Fruit fly (Drosophila melanogaster) whole organism, embryonic: ENCODE measurements around the gene MED28.

Experiments used
- C15 ChIP-seq: fragments of 200-800 bp; sonication (Bioruptor generic); IDR thresholded peaks from 3 replicates; pipeline ENCODE4 v1.3.6; 2022; ENCODE audit warnings: missing biosample characterization, missing genetic modification characterization
- CG10274 ChIP-seq: fragments of 200-800 bp; sonication (Bioruptor generic); optimal IDR thresholded peaks from 3 replicates; lab custom pipeline; 2017; ENCODE audit warnings: missing biosample characterization, mild to moderate bottlenecking, missing genetic modification characterization
- CG10979 ChIP-seq: fragments of 200-800 bp; sonication (Bioruptor generic); optimal IDR thresholded peaks from 2 replicates; lab custom pipeline; 2018; ENCODE audit warnings: missing biosample characterization, mild to moderate bottlenecking, missing genetic modification characterization, moderate library complexity
- CG15011 ChIP-seq: fragments of 200-800 bp; sonication (Bioruptor generic); optimal IDR thresholded peaks from 3 replicates; lab custom pipeline; 2018; ENCODE audit warnings: missing biosample characterization, mild to moderate bottlenecking, missing genetic modification characterization
- CG16813 ChIP-seq: fragments of 200-800 bp; sonication (Bioruptor generic); IDR thresholded peaks from 3 replicates; pipeline ENCODE4 v1.3.6; 2022; ENCODE audit warnings: missing biosample characterization, missing genetic modification characterization; ENCODE audit not compliant: partially characterized antibody
- CG17361 ChIP-seq: fragments of 200-800 bp; sonication (Bioruptor generic); IDR thresholded peaks from 3 replicates; pipeline ENCODE4 v1.3.6; 2022; ENCODE audit warnings: missing biosample characterization, missing genetic modification characterization
- CG1792 ChIP-seq: fragments of 200-800 bp; sonication (Bioruptor generic); optimal IDR thresholded peaks from 2 replicates; lab custom pipeline; 2016; ENCODE audit warnings: missing biosample characterization, missing genetic modification characterization
- CG18599 ChIP-seq: fragments of 200-800 bp; sonication (Bioruptor generic); optimal IDR thresholded peaks from 3 replicates; lab custom pipeline; 2017; ENCODE audit warnings: missing biosample characterization, missing genetic modification characterization, mild to moderate bottlenecking, moderate library complexity, missing genetic modification reagents
- CG31441 ChIP-seq: fragments of 200-800 bp; sonication (Bioruptor generic); IDR thresholded peaks from 2 replicates; pipeline ENCODE4 v1.3.6; 2022; ENCODE audit warnings: missing biosample characterization, missing genetic modification characterization
- CG32532 ChIP-seq: fragments of 200-800 bp; sonication (Bioruptor generic); IDR thresholded peaks from 2 replicates; pipeline ENCODE4 v1.3.6; 2022; ENCODE audit warnings: missing biosample characterization, missing genetic modification characterization
- CG4854 ChIP-seq: fragments of 200-800 bp; sonication (Bioruptor generic); optimal IDR thresholded peaks from 2 replicates; lab custom pipeline; 2016; ENCODE audit warnings: missing biosample characterization, missing genetic modification characterization, inconsistent platforms
- CG6272 ChIP-seq: fragments of 200-800 bp; sonication (Bioruptor generic); IDR thresholded peaks from 2 replicates; pipeline ENCODE4 v1.3.6; 2022; ENCODE audit warnings: missing biosample characterization, missing genetic modification characterization
- CG7786 ChIP-seq: fragments of 200-800 bp; sonication (Bioruptor generic); optimal IDR thresholded peaks from 2 replicates; lab custom pipeline; 2016; ENCODE audit warnings: missing biosample characterization, missing genetic modification characterization
- CG9797 ChIP-seq: fragments of 200-800 bp; sonication (Bioruptor generic); optimal IDR thresholded peaks from 3 replicates; lab custom pipeline; 2018; ENCODE audit warnings: missing biosample characterization, mild to moderate bottlenecking, missing genetic modification characterization
- Chrac-16 ChIP-seq: fragments of 200-800 bp; sonication (Bioruptor generic); optimal IDR thresholded peaks from 3 replicates; lab custom pipeline; 2016; ENCODE audit warnings: missing biosample characterization, missing genetic modification characterization
- D19B ChIP-seq: fragments of 200-800 bp; sonication (Bioruptor generic); optimal IDR thresholded peaks from 2 replicates; lab custom pipeline; 2017; ENCODE audit warnings: missing biosample characterization, mild to moderate bottlenecking, missing genetic modification characterization
- Dfd ChIP-seq, 2 experiments: fragments of >200 bp; optimal IDR thresholded peaks; 2 replicates each; lab custom pipeline; 2017; ENCODE audit warnings: missing biosample characterization in 2 of 2, missing genetic modification characterization in 2 of 2
- Dll ChIP-seq: fragments of 200-800 bp; sonication (Bioruptor generic); IDR thresholded peaks from 4 replicates; pipeline ENCODE4 v1.3.6; 2022; ENCODE audit warnings: missing biosample characterization, missing genetic modification characterization; ENCODE audit not compliant: partially characterized antibody
- Fer1 ChIP-seq: fragments of 200-800 bp; sonication (Bioruptor generic); optimal IDR thresholded peaks from 2 replicates; lab custom pipeline; 2017; ENCODE audit warnings: missing biosample characterization, mild to moderate bottlenecking, missing genetic modification characterization
- H2.0 ChIP-seq: fragments of 200-800 bp; sonication (Bioruptor generic); IDR thresholded peaks from 2 replicates; pipeline ENCODE4 v1.3.6; 2022; ENCODE audit warnings: missing biosample characterization, missing genetic modification characterization
- HHEX ChIP-seq: fragments of 200-800 bp; sonication (Bioruptor generic); optimal IDR thresholded peaks from 3 replicates; lab custom pipeline; 2017; ENCODE audit warnings: missing biosample characterization, mild to moderate bottlenecking, missing genetic modification characterization, missing genetic modification reagents
- Hr51 ChIP-seq, 2 experiments: fragments of 200-800 bp; sonication (Bioruptor generic); optimal IDR thresholded peaks; 2 replicates in 1 of 2; 3 replicates in 1 of 2; lab custom pipeline; 2016 to 2018; ENCODE audit warnings: missing biosample characterization in 2 of 2, missing genetic modification characterization in 2 of 2, mild to moderate bottlenecking in 1 of 2, moderate library complexity in 1 of 2
- Med ChIP-seq: fragments of 200-800 bp; sonication (Bioruptor generic); peaks from one replicate; lab custom pipeline; 2016; ENCODE audit warnings: missing biosample characterization, missing genetic modification characterization, mild to moderate bottlenecking, inconsistent platforms, moderate library complexity
- Mes4 ChIP-seq: fragments of 200-800 bp; sonication (Bioruptor generic); optimal IDR thresholded peaks from 2 replicates; lab custom pipeline; 2016; ENCODE audit warnings: missing biosample characterization, missing genetic modification characterization
- NC2α ChIP-seq: fragments of 200-800 bp; sonication (Bioruptor generic); optimal IDR thresholded peaks from 2 replicates; lab custom pipeline; 2016; ENCODE audit warnings: missing biosample characterization, missing genetic modification characterization
- NfI ChIP-seq: fragments of 200-800 bp; sonication (Bioruptor generic); optimal IDR thresholded peaks from 3 replicates; lab custom pipeline; 2018; ENCODE audit warnings: missing biosample characterization, mild to moderate bottlenecking, missing genetic modification characterization, moderate library complexity
- aop ChIP-seq: fragments of 200-800 bp; sonication (Bioruptor generic); IDR thresholded peaks from 2 replicates; pipeline ENCODE4 v1.3.6; 2022; ENCODE audit warnings: missing biosample characterization, missing genetic modification characterization
- ato ChIP-seq: fragments of 200-800 bp; sonication (Bioruptor generic); IDR thresholded peaks from 2 replicates; pipeline ENCODE4 v1.3.6; 2022; ENCODE audit warnings: missing biosample characterization, missing genetic modification characterization; ENCODE audit not compliant: partially characterized antibody
- bbx ChIP-seq: fragments of 200-800 bp; sonication (Bioruptor generic); IDR thresholded peaks from 2 replicates; pipeline ENCODE4 v1.3.6; 2022; ENCODE audit warnings: missing biosample characterization, missing genetic modification characterization; ENCODE audit not compliant: partially characterized antibody
- bigmax ChIP-seq: fragments of 200-800 bp; sonication (Bioruptor generic); optimal IDR thresholded peaks from 2 replicates; lab custom pipeline; 2018; ENCODE audit warnings: missing biosample characterization, mild to moderate bottlenecking, missing genetic modification characterization
- crol ChIP-seq: fragments of 200-800 bp; sonication (Bioruptor generic); IDR thresholded peaks from 2 replicates; pipeline ENCODE4 v1.3.6; 2022; ENCODE audit warnings: missing biosample characterization, missing genetic modification characterization
- cwo ChIP-seq: fragments of 200-800 bp; sonication (Bioruptor generic); optimal IDR thresholded peaks from 3 replicates; lab custom pipeline; 2017; ENCODE audit warnings: missing biosample characterization, missing genetic modification characterization, mild to moderate bottlenecking, moderate library complexity, missing genetic modification reagents
- dati ChIP-seq: fragments of 200-800 bp; sonication (Bioruptor generic); IDR thresholded peaks from 2 replicates; pipeline ENCODE4 v1.3.6; 2022; ENCODE audit warnings: missing biosample characterization, missing genetic modification characterization
- dpn ChIP-seq, 2 experiments: fragments of 200-800 bp; sonication (Bioruptor generic); optimal IDR thresholded peaks; 3 replicates each; lab custom pipeline; 2016; ENCODE audit warnings: missing biosample characterization in 2 of 2, missing genetic modification characterization in 2 of 2
- ewg ChIP-seq: fragments of 200-800 bp; sonication (Bioruptor generic); optimal IDR thresholded peaks from 3 replicates; lab custom pipeline; 2017; ENCODE audit warnings: mild to moderate bottlenecking, missing biosample characterization, missing genetic modification reagents, missing genetic modification characterization
- fru ChIP-seq: fragments of >200 bp; optimal IDR thresholded peaks from 2 replicates; lab custom pipeline; 2017
- gro ChIP-seq: fragments of 200-800 bp; sonication (Bioruptor generic); optimal IDR thresholded peaks from 2 replicates; lab custom pipeline; 2016; ENCODE audit warnings: missing biosample characterization, missing genetic modification characterization
- lola ChIP-seq, 3 experiments: fragments of >200 bp in 2 of 3; fragments of 200-800 bp in 1 of 3; sonication (Bioruptor generic) in 1 of 3; optimal IDR thresholded peaks; 2 replicates each; lab custom pipeline; 2017 to 2019; ENCODE audit warnings: missing biosample characterization in 3 of 3, missing genetic modification characterization in 3 of 3, mild to moderate bottlenecking in 1 of 3, moderate library complexity in 1 of 3
- maf-S ChIP-seq: fragments of 200-800 bp; sonication (Bioruptor generic); optimal IDR thresholded peaks from 2 replicates; lab custom pipeline; 2016; ENCODE audit warnings: missing biosample characterization, missing genetic modification characterization
- nerfin-1 ChIP-seq: fragments of 200-800 bp; sonication (Bioruptor generic); optimal IDR thresholded peaks from 3 replicates; lab custom pipeline; 2019; ENCODE audit warnings: missing biosample characterization, mild to moderate bottlenecking, missing genetic modification characterization, moderate library complexity
- pho ChIP-seq: fragments of 200-800 bp; sonication (Bioruptor generic); optimal IDR thresholded peaks from 2 replicates; lab custom pipeline; 2016; ENCODE audit warnings: missing biosample characterization, missing genetic modification characterization
- prd ChIP-seq, 3 experiments: fragments of >200 bp in 2 of 3; fragments of 200-800 bp in 1 of 3; sonication (Bioruptor generic) in 1 of 3; optimal IDR thresholded peaks in 2 of 3; IDR thresholded peaks in 1 of 3; 2 replicates in 2 of 3; 3 replicates in 1 of 3; pipeline versions ENCODE4 v1.3.6 to Lab custom; 2017 to 2022; ENCODE audit warnings: missing biosample characterization in 1 of 3, missing genetic modification characterization in 1 of 3
- sob ChIP-seq: fragments of 200-800 bp; sonication (Bioruptor generic); IDR thresholded peaks from 2 replicates; pipeline ENCODE4 v1.3.6; 2022; ENCODE audit warnings: missing biosample characterization, missing genetic modification characterization
- stwl ChIP-seq: fragments of 200-800 bp; sonication (Bioruptor generic); optimal IDR thresholded peaks from 3 replicates; lab custom pipeline; 2018; ENCODE audit warnings: missing biosample characterization, mild to moderate bottlenecking, missing genetic modification characterization, moderate library complexity
- tgo ChIP-seq: fragments of 200-800 bp; sonication (Bioruptor generic); IDR thresholded peaks from 3 replicates; pipeline ENCODE4 v1.3.6; 2022; ENCODE audit warnings: missing biosample characterization, missing genetic modification characterization
- trem ChIP-seq: fragments of 200-800 bp; optimal IDR thresholded peaks from 3 replicates; lab custom pipeline; 2019; ENCODE audit warnings: missing biosample characterization, mild to moderate bottlenecking, missing genetic modification characterization, moderate library complexity
- vnd ChIP-seq: fragments of 200-800 bp; sonication (Bioruptor generic); IDR thresholded peaks from 3 replicates; pipeline ENCODE4 v1.3.6; 2022; ENCODE audit warnings: missing biosample characterization, missing genetic modification characterization; ENCODE audit not compliant: partially characterized antibody

The MED28 gene

dm6 chr3R:25445546-25446400, 31.0 kb upstream of the MED28 start (continued):
- peak; percentile 72 for TF ChIP-seq Chrac-16 (GFP tag; lab: Kevin White, UChicago)
- TF ChIP-seq Med: peak; percentile 62
- peak; percentile 33 for TF ChIP-seq CG1792 (GFP tag; lab: Kevin White, UChicago)
- no peak; the same call in 1 of the 2 replicates for TF ChIP-seq bbx
- no peak for TF ChIP-seq C15 (GFP tag; lab: Robert Waterston, UW)
- no peak for TF ChIP-seq dati (GFP tag; lab: Robert Waterston, UW)
- peak; percentile 64 for TF ChIP-seq HHEX
- TF ChIP-seq Fer1 (GFP tag; lab: Kevin White, UChicago): no peak
- peak; percentile 88 for TF ChIP-seq CG10979
- TF ChIP-seq aop (GFP tag; lab: Robert Waterston, UW): no peak
- no peak for TF ChIP-seq CG9797 (GFP tag; lab: Kevin White, UChicago)
- TF ChIP-seq CG31441 (GFP tag; lab: Robert Waterston, UW): peak; percentile 75
- peak; percentile 78 for TF ChIP-seq CG17361 (GFP tag; lab: Robert Waterston, UW)
- no peak for TF ChIP-seq CG10274 (GFP tag; lab: Kevin White, UChicago)
- no peak for TF ChIP-seq prd (optimal IDR thresholded peaks at IDR 0.05; lab: Kevin White, UChicago)
- TF ChIP-seq prd (GFP tag; IDR thresholded peaks at IDR 0.05; lab: Robert Waterston, UW): peak; percentile 77
- peak; percentile 53 to 63 for TF ChIP-seq dpn (GFP tag; optimal IDR thresholded peaks at IDR 0.05; lab: Kevin White, UChicago)
- peak; percentile 47 to 68 for TF ChIP-seq Hr51 (GFP tag; optimal IDR thresholded peaks at IDR 0.05; lab: Kevin White, UChicago)
- TF ChIP-seq NC2α (GFP tag; lab: Kevin White, UChicago): no peak
- TF ChIP-seq D19B (GFP tag; lab: Kevin White, UChicago): no peak
- 0 out of 3 replicates have a peak, but pooled peaks have one; percentile 34 for TF ChIP-seq vnd (GFP tag; lab: Robert Waterston, UW)
- peak; percentile 29 for TF ChIP-seq CG15011
- TF ChIP-seq CG4854 (GFP tag; lab: Kevin White, UChicago): peak; percentile 8
- TF ChIP-seq tgo (GFP tag; lab: Robert Waterston, UW): peak; percentile 62
- no peak for TF ChIP-seq gro (GFP tag; lab: Kevin White, UChicago)
- no peak for TF ChIP-seq Dfd (GFP tag; optimal IDR thresholded peaks at IDR 0.05; lab: Kevin White, UChicago)
- peak; percentile 68 for TF ChIP-seq ewg (GFP tag; lab: Kevin White, UChicago)
- TF ChIP-seq bigmax (GFP tag; lab: Kevin White, UChicago): no peak
- TF ChIP-seq Mes4 (GFP tag; lab: Kevin White, UChicago): peak; percentile 57
- peak; percentile 23 for TF ChIP-seq maf-S (GFP tag; lab: Kevin White, UChicago)
- TF ChIP-seq nerfin-1 (tag; lab: Kevin White, UChicago): peak; percentile 41
- TF ChIP-seq CG6272 (GFP tag; lab: Robert Waterston, UW): no peak
- no peak for TF ChIP-seq CG16813 (GFP tag; lab: Robert Waterston, UW)
- TF ChIP-seq ato (GFP tag; lab: Robert Waterston, UW): no peak
- TF ChIP-seq fru: no peak
- no peak for TF ChIP-seq CG32532 (GFP tag; lab: Robert Waterston, UW)
- TF ChIP-seq CG7786 (GFP tag; lab: Kevin White, UChicago): peak; percentile 9
- TF ChIP-seq trem (tag; lab: Kevin White, UChicago): peak; percentile 77
- peak in 1 of 3 experiments; percentile 81 for TF ChIP-seq lola (GFP tag; optimal IDR thresholded peaks at IDR 0.05; lab: Kevin White, UChicago)
- no peak for TF ChIP-seq pho (GFP tag; lab: Kevin White, UChicago)
- TF ChIP-seq cwo (GFP tag; lab: Kevin White, UChicago): no peak
- no peak for TF ChIP-seq sob (GFP tag; lab: Robert Waterston, UW)
- TF ChIP-seq NfI (GFP tag; lab: Kevin White, UChicago): peak; percentile 45
- TF ChIP-seq stwl (tag; lab: Kevin White, UChicago): no peak
- 0 out of 4 replicates have a peak, but pooled peaks have one; percentile 46 for TF ChIP-seq Dll (GFP tag; lab: Robert Waterston, UW)
- peak; percentile 28 for TF ChIP-seq CG18599 (GFP tag; lab: Kevin White, UChicago)
- TF ChIP-seq crol (GFP tag; lab: Robert Waterston, UW): peak; percentile 97
- peak; percentile 43 for TF ChIP-seq H2.0 (GFP tag; lab: Robert Waterston, UW)
